Worm (Caenorhabditis elegans) whole organism, L1 larva: ENCODE data around the gene C27F2.7.

Experiments
- C04F5.9 ChIP-seq: sonication (generic microtip); optimal IDR thresholded peaks from 2 replicates; lab custom pipeline; 2016; ENCODE audit warnings: missing genetic modification characterization, missing compliant biosample characterization
- F16B12.6 ChIP-seq: fragments of 150-350 bp; optimal IDR thresholded peaks from 2 replicates; lab custom pipeline; 2014; ENCODE audit warnings: missing biosample characterization, missing genetic modification characterization
- aha-1 ChIP-seq: fragments of 150-350 bp; optimal IDR thresholded peaks from 2 replicates; lab custom pipeline; 2014; ENCODE audit warnings: missing biosample characterization, missing genetic modification characterization
- alr-1 ChIP-seq: fragments of 200-800 bp; sonication (Bioruptor generic); optimal IDR thresholded peaks from 2 replicates; lab custom pipeline; 2018; ENCODE audit warnings: borderline replicate concordance, mild to moderate bottlenecking, missing genetic modification characterization, missing compliant biosample characterization
- aly-2 ChIP-seq: fragments of 150-350 bp; optimal IDR thresholded peaks from 2 replicates; lab custom pipeline; 2014; ENCODE audit warnings: missing biosample characterization, missing genetic modification characterization
- blmp-1 ChIP-seq: fragments of 150-350 bp; optimal IDR thresholded peaks from 2 replicates; lab custom pipeline; 2014; ENCODE audit warnings: missing biosample characterization, missing genetic modification characterization
- ceh-63 ChIP-seq: fragments of 200-800 bp; sonication (Bioruptor generic); optimal IDR thresholded peaks from 2 replicates; lab custom pipeline; 2018; ENCODE audit warnings: mild to moderate bottlenecking, missing genetic modification characterization, missing compliant biosample characterization
- ceh-8 ChIP-seq: fragments of 200-800 bp; sonication (Bioruptor generic); optimal IDR thresholded peaks from 2 replicates; lab custom pipeline; 2018; ENCODE audit warnings: mild to moderate bottlenecking, missing genetic modification characterization, moderate library complexity, missing compliant biosample characterization
- ceh-82 ChIP-seq, 3 experiments: fragments of 150-350 bp in 1 of 3; sonication (generic microtip) in 2 of 3; optimal IDR thresholded peaks; 2 replicates each; lab custom pipeline; 2014 to 2017; ENCODE audit warnings: missing biosample characterization in 3 of 3, missing genetic modification characterization in 3 of 3
- ceh-90 ChIP-seq: sonication (generic microtip); optimal IDR thresholded peaks from 2 replicates; lab custom pipeline; 2016; ENCODE audit warnings: missing genetic modification characterization, missing compliant biosample characterization
- ces-1 ChIP-seq: fragments of 150-350 bp; optimal IDR thresholded peaks from 2 replicates; lab custom pipeline; 2014; ENCODE audit warnings: missing biosample characterization, missing genetic modification reagents, missing genetic modification characterization
- egl-13 ChIP-seq: sonication (generic microtip); optimal IDR thresholded peaks from 2 replicates; lab custom pipeline; 2016; ENCODE audit warnings: missing genotype, missing genetic modification reagents, missing genetic modification characterization, missing compliant biosample characterization
- egl-27 ChIP-seq, 2 experiments: fragments of 150-350 bp in 1 of 2; sonication (generic microtip); optimal IDR thresholded peaks; 3 replicates each; lab custom pipeline; 2017 to 2018; ENCODE audit warnings: missing biosample characterization in 2 of 2, missing genetic modification characterization in 2 of 2, missing genetic modification reagents in 2 of 2
- elt-3 ChIP-seq, 6 experiments: fragments of 150-350 bp in 1 of 6; sonication (generic microtip); optimal IDR thresholded peaks; 2 replicates each; lab custom pipeline; 2017 to 2018; ENCODE audit warnings: missing biosample characterization in 6 of 6, missing genetic modification characterization in 6 of 6, inconsistent platforms in 1 of 6
- fkh-10 ChIP-seq: sonication (generic microtip); optimal IDR thresholded peaks from 2 replicates; lab custom pipeline; 2017; ENCODE audit warnings: missing biosample characterization, missing genetic modification reagents, missing genetic modification characterization
- fkh-8 ChIP-seq: sonication (generic microtip); optimal IDR thresholded peaks from 2 replicates; lab custom pipeline; 2016; ENCODE audit warnings: mild to moderate bottlenecking, missing genetic modification characterization, missing compliant biosample characterization
- fos-1 ChIP-seq: fragments of 150-350 bp; optimal IDR thresholded peaks from 2 replicates; lab custom pipeline; 2014; ENCODE audit warnings: missing biosample characterization, missing genetic modification characterization
- grh-1 ChIP-seq: fragments of 200-800 bp; sonication (Bioruptor generic); IDR thresholded peaks from 2 replicates; pipeline ENCODE4 v1.3.6; 2022; ENCODE audit warnings: missing genetic modification reagents, missing genetic modification characterization, missing compliant biosample characterization
- hlh-17 ChIP-seq: fragments of 200-800 bp; sonication (Bioruptor generic); optimal IDR thresholded peaks from 2 replicates; lab custom pipeline; 2018; ENCODE audit warnings: missing genetic modification characterization, mild to moderate bottlenecking, missing compliant biosample characterization, moderate library complexity, borderline replicate concordance
- hlh-4 ChIP-seq: sonication (generic microtip); optimal IDR thresholded peaks from 2 replicates; lab custom pipeline; 2016; ENCODE audit warnings: mild to moderate bottlenecking, missing genetic modification characterization, missing compliant biosample characterization
- irx-1 ChIP-seq: sonication (generic microtip); optimal IDR thresholded peaks from 2 replicates; lab custom pipeline; 2016; ENCODE audit warnings: missing genetic modification characterization, missing compliant biosample characterization
- lin-13 ChIP-seq: fragments of 150-350 bp; optimal IDR thresholded peaks from 2 replicates; lab custom pipeline; 2014; ENCODE audit warnings: missing biosample characterization, missing genetic modification reagents, missing genetic modification characterization
- lin-39 ChIP-seq: fragments of 150-350 bp; optimal IDR thresholded peaks from 2 replicates; lab custom pipeline; 2014; ENCODE audit warnings: missing biosample characterization, missing genetic modification reagents, missing genetic modification characterization
- lsy-2 ChIP-seq, 2 experiments: fragments of 150-350 bp; optimal IDR thresholded peaks; 2 replicates each; lab custom pipeline; 2014; ENCODE audit warnings: missing biosample characterization in 2 of 2, missing genetic modification characterization in 2 of 2
- mab-9 ChIP-seq: fragments of 200-800 bp; sonication (Bioruptor generic); IDR thresholded peaks from 2 replicates; pipeline ENCODE4 v1.3.6; 2022; ENCODE audit warnings: missing genetic modification reagents, missing genetic modification characterization, missing compliant biosample characterization
- mep-1 ChIP-seq: fragments of 150-350 bp; optimal IDR thresholded peaks from 2 replicates; lab custom pipeline; 2014; ENCODE audit warnings: missing biosample characterization, missing genetic modification characterization
- nhr-20 ChIP-seq: sonication (generic microtip); optimal IDR thresholded peaks from 2 replicates; lab custom pipeline; 2016; ENCODE audit warnings: mild to moderate bottlenecking, missing genetic modification characterization, missing compliant biosample characterization
- nhr-237 ChIP-seq: fragments of 150-350 bp; optimal IDR thresholded peaks from 2 replicates; lab custom pipeline; 2014; ENCODE audit warnings: missing biosample characterization, missing genetic modification characterization
- nhr-28 ChIP-seq: fragments of 150-350 bp; optimal IDR thresholded peaks from 2 replicates; lab custom pipeline; 2014; ENCODE audit warnings: missing biosample characterization, missing genetic modification characterization
- nhr-47 ChIP-seq: sonication (generic microtip); optimal IDR thresholded peaks from 2 replicates; lab custom pipeline; 2016; ENCODE audit warnings: mild to moderate bottlenecking, missing genetic modification characterization, moderate library complexity, missing compliant biosample characterization
- nhr-84 ChIP-seq: sonication (generic microtip); optimal IDR thresholded peaks from 2 replicates; lab custom pipeline; 2017; ENCODE audit warnings: missing biosample characterization, missing genetic modification characterization
- nhr-90 ChIP-seq: sonication (generic microtip); optimal IDR thresholded peaks from 2 replicates; lab custom pipeline; 2016; ENCODE audit warnings: mild to moderate bottlenecking, missing genetic modification characterization, missing compliant biosample characterization; ENCODE audit not compliant: poor library complexity
- pax-3 ChIP-seq: fragments of 200-800 bp; sonication (Bioruptor generic); optimal IDR thresholded peaks from 2 replicates; lab custom pipeline; 2018; ENCODE audit warnings: mild to moderate bottlenecking, missing genetic modification characterization, moderate library complexity, missing compliant biosample characterization
- pqm-1 ChIP-seq: sonication (generic microtip); optimal IDR thresholded peaks from 3 replicates; lab custom pipeline; 2017; ENCODE audit warnings: missing biosample characterization, missing genetic modification characterization
- skn-1 ChIP-seq: fragments of 150-350 bp; optimal IDR thresholded peaks from 2 replicates; lab custom pipeline; 2014; ENCODE audit warnings: missing biosample characterization, missing genetic modification characterization
- snu-23 ChIP-seq: sonication (generic microtip); optimal IDR thresholded peaks from 2 replicates; lab custom pipeline; 2016; ENCODE audit warnings: missing genetic modification characterization, missing compliant biosample characterization
- sup-37 ChIP-seq: fragments of 200-800 bp; sonication (Bioruptor generic); optimal IDR thresholded peaks from 2 replicates; lab custom pipeline; 2018; ENCODE audit warnings: mild to moderate bottlenecking, missing genetic modification characterization, missing compliant biosample characterization
- swsn-7 ChIP-seq: sonication (generic microtip); optimal IDR thresholded peaks from 2 replicates; lab custom pipeline; 2016; ENCODE audit warnings: missing genetic modification characterization, missing compliant biosample characterization
- tlp-1 ChIP-seq: fragments of 150-350 bp; optimal IDR thresholded peaks from 2 replicates; lab custom pipeline; 2014; ENCODE audit warnings: missing biosample characterization, missing genetic modification characterization
- unc-30 ChIP-seq: sonication (generic microtip); optimal IDR thresholded peaks from 2 replicates; lab custom pipeline; 2017; ENCODE audit warnings: missing biosample characterization, missing genetic modification characterization
- unc-62 ChIP-seq: fragments of 150-350 bp; optimal IDR thresholded peaks from 2 replicates; lab custom pipeline; 2014; ENCODE audit warnings: missing biosample characterization, missing genetic modification reagents, missing genetic modification characterization
- unc-86 ChIP-seq: sonication (generic microtip); optimal IDR thresholded peaks from 2 replicates; lab custom pipeline; 2016; ENCODE audit warnings: missing genetic modification characterization, missing compliant biosample characterization
- unc-98 ChIP-seq: fragments of 200-800 bp; sonication (Bioruptor generic); IDR thresholded peaks from 2 replicates; pipeline ENCODE4 v1.3.6; 2022; ENCODE audit warnings: missing genetic modification characterization, missing compliant biosample characterization
- vab-15 ChIP-seq: sonication (generic microtip); optimal IDR thresholded peaks from 2 replicates; lab custom pipeline; 2017; ENCODE audit warnings: missing genotype, mild to moderate bottlenecking, missing genetic modification characterization, missing compliant biosample characterization
- xbp-1 ChIP-seq: sonication (generic microtip); optimal IDR thresholded peaks from 2 replicates; lab custom pipeline; 2016; ENCODE audit warnings: missing genetic modification characterization, missing compliant biosample characterization
- ztf-4 ChIP-seq: fragments of 150-350 bp; optimal IDR thresholded peaks from 2 replicates; lab custom pipeline; 2014; ENCODE audit warnings: missing biosample characterization, missing genetic modification characterization

C27F2.7 gene

ce11 chrIII:4962886-4963285 lies 21.4 kb downstream of the C27F2.7 start, which contains the start of gene C27F2.9 (continued):
- TF ChIP-seq ceh-8 (GFP tag; lab: Kevin White, UChicago) (peak; percentile 84), ces-1 (GFP tag; lab: Kevin White, UChicago) (no peak), lsy-2 (tag; optimal IDR thresholded peaks at IDR 0.05; lab: Kevin White, UChicago) (peak; percentile 94), egl-27 (tag; optimal IDR thresholded peaks at IDR 0.05; lab: Kevin White, UChicago) (no peak), ztf-4 (tag; lab: Kevin White, UChicago) (peak; percentile 61), unc-62 (GFP tag; lab: Kevin White, UChicago) (no peak), aly-2 (tag; lab: Kevin White, UChicago) (peak; percentile 85), mab-9 (GFP tag; lab: Robert Waterston, UW) (peak; percentile 84), ceh-90 (tag; lab: Kevin White, UChicago) (peak; percentile 63), ceh-82 (tag; optimal IDR thresholded peaks at IDR 0.05; lab: Kevin White, UChicago) (peak; percentile 89 to 94 (median 93)), skn-1 (tag; lab: Kevin White, UChicago) (peak; percentile 91), nhr-20 (tag; lab: Kevin White, UChicago) (peak; percentile 91), irx-1 (tag; lab: Kevin White, UChicago) (peak; percentile 90), nhr-90 (tag; lab: Kevin White, UChicago) (peak; percentile 94), unc-98 (GFP tag; lab: Robert Waterston, UW) (no peak), nhr-28 (tag; lab: Kevin White, UChicago) (no peak), lin-39 (tag; lab: Kevin White, UChicago) (peak; percentile 86), nhr-237 (tag; lab: Kevin White, UChicago) (peak; percentile 84), pax-3 (peak; percentile 78), mep-1 (tag; lab: Kevin White, UChicago) (peak; percentile 95), fkh-10 (GFP tag; lab: Kevin White, UChicago) (peak; percentile 73), tlp-1 (tag; lab: Kevin White, UChicago) (no peak), blmp-1 (peak; percentile 71), xbp-1 (tag; lab: Kevin White, UChicago) (peak; percentile 93), lin-13 (GFP tag; lab: Kevin White, UChicago) (peak; percentile 71), F16B12.6 (tag; lab: Kevin White, UChicago) (peak; percentile 75), vab-15 (tag; lab: Kevin White, UChicago) (no peak), ceh-63 (GFP tag; lab: Kevin White, UChicago) (no peak), C04F5.9 (tag; lab: Kevin White, UChicago) (peak; percentile 87), snu-23 (GFP tag; lab: Kevin White, UChicago) (peak; percentile 94), swsn-7 (tag; lab: Kevin White, UChicago) (peak; percentile 94), sup-37 (peak; percentile 81), fos-1 (tag; lab: Kevin White, UChicago) (peak; percentile 80), nhr-84 (tag; lab: Kevin White, UChicago) (no peak), grh-1 (GFP tag; lab: Robert Waterston, UW) (peak; percentile 85), hlh-17 (no peak), elt-3 (tag; optimal IDR thresholded peaks at IDR 0.05; lab: Kevin White, UChicago) (peak in 4 of 6 experiments; percentile 3 to 87 (median 56)), hlh-4 (tag; lab: Kevin White, UChicago) (no peak), unc-30 (tag; lab: Kevin White, UChicago) (no peak), aha-1 (tag; lab: Kevin White, UChicago) (peak; percentile 56)

DNA sequence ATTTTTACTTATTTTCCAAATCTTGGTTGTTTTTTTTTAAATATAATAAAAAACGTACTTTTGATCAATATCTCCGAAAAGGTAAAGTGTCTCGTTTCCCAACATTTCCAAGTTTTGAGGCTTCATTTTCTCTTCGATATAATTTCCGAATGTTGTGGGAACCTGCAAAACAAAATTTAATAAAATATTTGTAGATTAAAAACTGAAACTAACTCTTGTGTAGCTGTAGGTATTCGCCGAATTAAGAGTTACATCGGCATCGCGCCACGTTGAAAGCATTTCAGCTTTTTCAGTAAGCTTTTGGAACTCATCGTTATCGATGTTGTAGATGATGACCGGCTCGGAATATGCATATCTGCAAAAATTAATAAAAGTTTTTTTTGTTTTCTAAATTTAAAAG lies 21.9 kb downstream of the C27F2.7 start, which contains the start of gene vps-22:
Gene vps-22, minus strand, starts transcription at position 101 of the 400 bp plus-strand sequence.
- no peak for TF ChIP-seq pqm-1 (tag; lab: Kevin White, UChicago)
- TF ChIP-seq aha-1 (tag; lab: Kevin White, UChicago) = no peak
- no peak for TF ChIP-seq pax-3
- no peak for TF ChIP-seq aly-2 (tag; lab: Kevin White, UChicago)
- TF ChIP-seq unc-62 (GFP tag; lab: Kevin White, UChicago) = no peak
- no peak for TF ChIP-seq egl-13
- TF ChIP-seq lsy-2 (tag; optimal IDR thresholded peaks at IDR 0.05; lab: Kevin White, UChicago) = no peak
- no peak for TF ChIP-seq unc-98 (GFP tag; lab: Robert Waterston, UW)
- no peak for TF ChIP-seq unc-86 (tag; lab: Kevin White, UChicago)
- no peak for TF ChIP-seq skn-1 (tag; lab: Kevin White, UChicago)
- TF ChIP-seq fkh-10 (GFP tag; lab: Kevin White, UChicago) = no peak
- no peak for TF ChIP-seq nhr-47
- TF ChIP-seq alr-1 = no peak
- TF ChIP-seq fkh-8 (tag; lab: Kevin White, UChicago) = no peak
